Worm (Caenorhabditis elegans): ENCODE results near the gene srm-5.

srm-5 gene

ce11 chrV:14311115-14311514 lies 23.9 kb upstream of the srm-5 start, which contains the start of gene ddn-3:
ddn-3 (minus strand) TSS chrV:14311215.
- TF ChIP-seq nhr-67 (tag; optimal IDR thresholded peaks at IDR 0.05), result no peak
- no peak for TF ChIP-seq hmg-11 (tag; optimal IDR thresholded peaks at IDR 0.05)
- no peak for TF ChIP-seq nhr-76 (tag; optimal IDR thresholded peaks at IDR 0.05)
- TF ChIP-seq fkh-10 (GFP tag; optimal IDR thresholded peaks at IDR 0.05), result no peak
- TF ChIP-seq ceh-28 (tag; optimal IDR thresholded peaks at IDR 0.05), result no peak
- TF ChIP-seq eor-1 (tag; optimal IDR thresholded peaks at IDR 0.05), result no peak
- no peak for TF ChIP-seq nhr-23 (tag; optimal IDR thresholded peaks at IDR 0.05)
- no peak for TF ChIP-seq lin-15B (tag; optimal IDR thresholded peaks at IDR 0.05)
- no peak for TF ChIP-seq nhr-237 (tag; optimal IDR thresholded peaks at IDR 0.05)
- no peak for TF ChIP-seq ceh-82 (tag; optimal IDR thresholded peaks at IDR 0.05)
- TF ChIP-seq nhr-11 (tag; optimal IDR thresholded peaks at IDR 0.05), result no peak
- TF ChIP-seq zag-1 (tag; optimal IDR thresholded peaks at IDR 0.05), result no peak
- TF ChIP-seq R02D3.7 (tag; optimal IDR thresholded peaks at IDR 0.05), result no peak
- no peak for TF ChIP-seq aly-2 (tag; optimal IDR thresholded peaks at IDR 0.05)
- no peak for TF ChIP-seq ztf-4 (tag; optimal IDR thresholded peaks at IDR 0.05)

DNA sequence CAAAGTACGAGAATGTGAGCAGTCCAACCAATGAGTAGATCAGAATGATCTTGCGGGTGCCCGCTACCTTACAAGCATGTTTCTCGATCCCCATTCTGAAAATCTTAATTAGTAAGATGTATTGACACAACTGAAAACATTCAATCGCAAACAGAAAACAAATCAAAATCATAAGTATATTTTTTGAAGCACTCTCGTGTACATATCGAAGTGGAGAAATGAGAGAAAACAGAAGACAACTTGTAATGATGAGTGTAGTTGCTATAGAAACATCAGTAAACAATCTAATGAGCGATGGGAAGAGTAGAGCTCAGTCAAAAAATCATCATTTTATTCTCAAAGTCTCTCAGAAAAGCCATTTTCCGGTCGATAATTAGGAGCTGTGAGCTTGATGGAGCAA lies 22.3 kb upstream of the srm-5 start, which contains the start of gene F14D7.8:
Gene F14D7.8 (minus strand): TSS at position 101 of the 400 bp plus-strand sequence.
- TF ChIP-seq ztf-11 (tag; optimal IDR thresholded peaks at IDR 0.05) (no peak), nhr-28 (tag; optimal IDR thresholded peaks at IDR 0.05) (no peak), ceh-16 (tag; optimal IDR thresholded peaks at IDR 0.05) (no peak), tbx-2 (tag; optimal IDR thresholded peaks at IDR 0.05) (no peak), ceh-82 (tag; optimal IDR thresholded peaks at IDR 0.05) (no peak), nhr-12 (tag; optimal IDR thresholded peaks at IDR 0.05) (no peak), aly-2 (tag; optimal IDR thresholded peaks at IDR 0.05) (no peak), eor-1 (tag; optimal IDR thresholded peaks at IDR 0.05) (no peak), egl-5 (tag; optimal IDR thresholded peaks at IDR 0.05) (no peak), elt-2 (tag; optimal IDR thresholded peaks at IDR 0.05) (no peak), nhr-23 (tag; optimal IDR thresholded peaks at IDR 0.05) (no peak), nhr-77 (tag; optimal IDR thresholded peaks at IDR 0.05) (no peak), ZK546.5 (tag; optimal IDR thresholded peaks at IDR 0.05) (no peak)

- no peak for TF ChIP-seq nhr-43 (tag; optimal IDR thresholded peaks at IDR 0.05; ENCODE audit: poor library complexity, severe bottlenecking)
- no peak for TF ChIP-seq eor-1 (tag; optimal IDR thresholded peaks at IDR 0.05)
- no peak for TF ChIP-seq ztf-11 (tag; optimal IDR thresholded peaks at IDR 0.05)
- TF ChIP-seq nhr-11 (tag; optimal IDR thresholded peaks at IDR 0.05), result no peak
- no peak for TF ChIP-seq nhr-67 (tag; optimal IDR thresholded peaks at IDR 0.05)
- TF ChIP-seq nhr-76 (tag; optimal IDR thresholded peaks at IDR 0.05), result no peak
- no peak for TF ChIP-seq sea-2 (GFP tag; optimal IDR thresholded peaks at IDR 0.05)
Measured at ce11 chrV:14314236-14314635, 20.8 kb upstream of the srm-5 start, which contains the start of gene F47B8.1. F47B8.1 (minus strand) TSS chrV:14314336.

DNA sequence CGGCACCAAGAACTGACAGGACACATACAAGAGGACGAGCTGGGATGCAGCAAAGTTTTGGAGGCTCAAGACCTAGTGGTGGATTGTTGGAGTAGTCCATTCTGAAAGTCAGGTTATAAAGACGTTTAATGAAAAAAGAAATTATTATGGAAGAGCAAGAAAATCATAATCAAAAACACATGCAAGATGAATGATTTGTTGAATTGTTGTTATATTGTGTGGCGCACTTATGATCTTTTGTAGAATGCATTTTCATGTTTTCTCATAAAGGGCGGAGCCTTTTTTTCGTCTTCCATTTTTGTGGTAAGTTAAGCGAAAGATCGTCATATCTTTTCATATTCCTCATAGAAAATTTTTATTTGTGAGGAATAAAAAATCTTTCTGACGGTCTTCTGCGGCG lies 18.5 kb upstream of the srm-5 start, which contains the start of gene F47B8.2:
Gene F47B8.2 (minus strand): TSS at position 101 of the 400 bp plus-strand sequence.
- TF ChIP-seq R02D3.7 (tag; optimal IDR thresholded peaks at IDR 0.05) (no peak), hmg-11 (tag; optimal IDR thresholded peaks at IDR 0.05) (no peak), unc-62 (GFP tag; optimal IDR thresholded peaks at IDR 0.05) (no peak), lsy-12 (tag; optimal IDR thresholded peaks at IDR 0.05) (no peak), pqm-1 (tag; optimal IDR thresholded peaks at IDR 0.05) (no peak), skn-1 (tag; optimal IDR thresholded peaks at IDR 0.05) (no peak), fkh-2 (tag; optimal IDR thresholded peaks at IDR 0.05) (no peak), pha-4 (tag; optimal IDR thresholded peaks at IDR 0.05) (no peak), unc-39 (tag; optimal IDR thresholded peaks at IDR 0.05) (no peak), nhr-28 (tag; optimal IDR thresholded peaks at IDR 0.05) (no peak), nhr-76 (tag; optimal IDR thresholded peaks at IDR 0.05) (no peak), lin-39 (tag; optimal IDR thresholded peaks at IDR 0.05) (no peak), mdl-1 (tag; optimal IDR thresholded peaks at IDR 0.05) (no peak)

DNA sequence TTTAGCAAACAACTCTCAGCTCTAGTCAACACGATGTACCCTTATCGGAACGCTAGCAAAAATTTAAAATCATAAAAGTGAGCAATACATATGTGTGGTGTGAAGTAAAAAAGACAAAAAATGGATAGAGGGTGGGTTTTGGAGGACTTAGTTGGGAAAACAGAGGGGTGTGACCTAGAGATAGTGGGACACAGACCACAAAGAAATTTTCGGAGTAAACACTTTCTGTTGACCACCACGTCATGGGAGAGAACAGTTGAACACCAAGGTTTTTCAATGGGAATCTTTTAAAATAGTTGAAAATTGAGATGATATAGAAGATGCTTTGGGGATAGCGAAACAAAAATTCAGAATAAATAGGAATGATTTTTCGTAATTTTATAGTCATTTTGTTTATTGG lies 17.8 kb upstream of the srm-5 start:
- TF ChIP-seq pha-4 (tag; optimal IDR thresholded peaks at IDR 0.05), result peak; percentile 71
- TF ChIP-seq nfya-1 (tag; optimal IDR thresholded peaks at IDR 0.05; ENCODE audit: insufficient read depth), result peak; percentile 11
- TF ChIP-seq fos-1 (tag; optimal IDR thresholded peaks at IDR 0.05), result no peak
- TF ChIP-seq egl-5 (tag; optimal IDR thresholded peaks at IDR 0.05), result no peak
- TF ChIP-seq nhr-23 (tag; optimal IDR thresholded peaks at IDR 0.05), result no peak
- TF ChIP-seq snpc-4 (tag; optimal IDR thresholded peaks at IDR 0.05), result peak; percentile 41
